Worm (Caenorhabditis elegans): ENCODE results near the gene mrps-18C.
A peak's percentile ranks its signal among the peaks of the same experiment; 100 is the strongest.

The mrps-18C gene

DNA sequence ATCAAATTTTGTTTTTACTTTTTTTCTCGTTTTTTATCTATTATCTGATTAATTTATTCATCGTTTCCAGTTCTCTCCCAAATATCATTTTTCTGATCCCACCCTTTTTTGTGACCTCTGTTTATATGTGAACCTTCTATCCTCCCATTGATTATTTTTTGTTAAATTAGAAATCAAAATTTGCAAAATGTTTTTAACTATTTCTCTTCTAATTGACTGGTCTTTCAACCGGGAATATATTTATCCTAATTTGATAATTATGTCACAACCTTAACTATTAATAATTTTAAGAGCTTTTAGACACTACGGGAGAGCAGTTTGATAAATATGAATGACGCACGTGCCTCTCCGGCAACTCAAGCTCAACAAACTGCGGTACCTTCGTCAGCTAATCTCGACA, 8.8 kb downstream of the mrps-18C start, which contains the start of gene ntl-9:
TSS of gene ntl-9 (plus strand) at position 301 of the 400 bp plus-strand sequence.
- TF ChIP-seq mdl-1 (tag; optimal IDR thresholded peaks at IDR 0.05): no peak
- TF ChIP-seq nhr-77 (tag; optimal IDR thresholded peaks at IDR 0.05): no peak
- no peak for TF ChIP-seq nhr-76 (tag; optimal IDR thresholded peaks at IDR 0.05)
- no peak for TF ChIP-seq nhr-28 (tag; optimal IDR thresholded peaks at IDR 0.05)
- TF ChIP-seq ama-1 (optimal IDR thresholded peaks at IDR 0.05): no peak
- TF ChIP-seq lin-15B (tag; optimal IDR thresholded peaks at IDR 0.05): no peak
- no peak for TF ChIP-seq ztf-4 (tag; optimal IDR thresholded peaks at IDR 0.05)
- no peak for TF ChIP-seq nhr-12 (tag; optimal IDR thresholded peaks at IDR 0.05)
- no peak for TF ChIP-seq skn-1 (tag; optimal IDR thresholded peaks at IDR 0.05)
- no peak for TF ChIP-seq lsy-12 (tag; optimal IDR thresholded peaks at IDR 0.05)
- no peak for TF ChIP-seq sea-2 (GFP tag; optimal IDR thresholded peaks at IDR 0.05)

ce11 chrIII:4947352-4947751, 12.0 kb downstream of the mrps-18C start:
- no peak for TF ChIP-seq egl-27 (tag; optimal IDR thresholded peaks at IDR 0.05)
- TF ChIP-seq hmg-11 (tag; optimal IDR thresholded peaks at IDR 0.05): peak; percentile 47
- peak; percentile 77 for TF ChIP-seq lin-39 (tag; optimal IDR thresholded peaks at IDR 0.05)
- no peak for TF ChIP-seq lin-15B (tag; optimal IDR thresholded peaks at IDR 0.05)
- TF ChIP-seq nfya-1 (tag; optimal IDR thresholded peaks at IDR 0.05; ENCODE audit: insufficient read depth): peak; percentile 58

DNA sequence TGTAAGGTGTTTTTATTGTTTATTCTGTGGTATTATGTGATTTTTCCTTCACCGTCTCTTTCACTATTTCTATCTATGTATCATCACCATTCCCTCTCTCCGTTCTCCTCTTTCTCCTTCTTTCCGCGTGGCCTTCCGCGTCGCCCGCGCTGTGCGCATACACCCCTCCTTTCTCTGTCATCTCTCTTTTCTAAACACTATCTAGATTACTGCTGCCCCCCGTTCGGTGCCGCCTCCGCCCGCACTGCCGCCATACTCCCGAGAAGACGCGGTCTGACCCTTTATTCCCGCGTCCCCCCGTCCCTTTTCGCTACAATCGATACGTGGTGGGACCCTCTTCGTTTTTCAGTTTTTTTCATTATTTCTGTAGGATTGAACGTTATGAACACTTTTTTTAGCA, 13.3 kb downstream of the mrps-18C start:
- no peak for TF ChIP-seq ceh-28 (tag; optimal IDR thresholded peaks at IDR 0.05)
- TF ChIP-seq nhr-67 (tag; optimal IDR thresholded peaks at IDR 0.05): no peak
- no peak for TF ChIP-seq mdl-1 (tag; optimal IDR thresholded peaks at IDR 0.05)
- no peak for TF ChIP-seq nhr-76 (tag; optimal IDR thresholded peaks at IDR 0.05)
- peak; percentile 6 for TF ChIP-seq lin-39 (tag; optimal IDR thresholded peaks at IDR 0.05)
- no peak for TF ChIP-seq nhr-43 (tag; optimal IDR thresholded peaks at IDR 0.05; ENCODE audit: poor library complexity, severe bottlenecking)
- no peak for TF ChIP-seq unc-39 (tag; optimal IDR thresholded peaks at IDR 0.05)
- TF ChIP-seq daf-12 (tag; optimal IDR thresholded peaks at IDR 0.05): no peak
- no peak for TF ChIP-seq fkh-10 (GFP tag; optimal IDR thresholded peaks at IDR 0.05)
- TF ChIP-seq zag-1 (tag; optimal IDR thresholded peaks at IDR 0.05): no peak
- TF ChIP-seq pha-4 (tag; optimal IDR thresholded peaks at IDR 0.05): no peak
- TF ChIP-seq nfya-1 (tag; optimal IDR thresholded peaks at IDR 0.05; ENCODE audit: insufficient read depth): peak; percentile 9

DNA sequence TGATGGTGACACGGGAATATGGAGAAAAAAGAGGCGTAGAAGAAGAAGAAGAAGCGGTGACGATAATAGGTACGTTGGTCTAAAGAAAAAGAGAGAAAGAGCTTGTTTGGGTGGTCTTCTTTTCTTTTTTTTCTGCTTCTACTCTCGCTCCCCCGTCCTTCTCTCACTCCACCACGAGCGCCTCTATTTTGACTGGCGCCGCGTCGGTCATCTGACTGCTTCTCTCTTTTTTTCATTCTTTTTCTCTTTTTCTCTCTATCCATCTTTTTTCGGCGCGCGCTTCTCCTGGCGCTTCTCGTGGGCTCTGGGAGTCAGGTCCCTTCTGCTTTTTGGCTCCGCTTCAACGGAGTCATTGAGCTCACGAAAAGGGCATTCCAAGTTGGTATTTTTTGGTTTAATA, 15.0 kb downstream of the mrps-18C start:
- peak; percentile 37 for TF ChIP-seq lin-15B (tag; optimal IDR thresholded peaks at IDR 0.05)
- TF ChIP-seq nhr-11 (tag; optimal IDR thresholded peaks at IDR 0.05): peak; percentile 17
- TF ChIP-seq sea-2 (GFP tag; optimal IDR thresholded peaks at IDR 0.05): no peak
- no peak for TF ChIP-seq egl-5 (tag; optimal IDR thresholded peaks at IDR 0.05)
- peak; percentile 16 for TF ChIP-seq pha-4 (tag; optimal IDR thresholded peaks at IDR 0.05)
- TF ChIP-seq nfya-1 (tag; optimal IDR thresholded peaks at IDR 0.05; ENCODE audit: insufficient read depth): peak; percentile 86
- TF ChIP-seq lin-39 (tag; optimal IDR thresholded peaks at IDR 0.05): peak; percentile 65
- TF ChIP-seq ceh-9 (tag; optimal IDR thresholded peaks at IDR 0.05): no peak
- no peak for TF ChIP-seq aly-2 (tag; optimal IDR thresholded peaks at IDR 0.05)
- peak; percentile 58 for TF ChIP-seq hmg-11 (tag; optimal IDR thresholded peaks at IDR 0.05)
- no peak for TF ChIP-seq tbx-2 (tag; optimal IDR thresholded peaks at IDR 0.05)
- TF ChIP-seq snpc-4 (tag; optimal IDR thresholded peaks at IDR 0.05): peak; percentile 18

- no peak for TF ChIP-seq fkh-10 (GFP tag; optimal IDR thresholded peaks at IDR 0.05)
- no peak for TF ChIP-seq tbx-2 (tag; optimal IDR thresholded peaks at IDR 0.05)
- no peak for TF ChIP-seq elt-3 (tag; optimal IDR thresholded peaks at IDR 0.05)
- no peak for TF ChIP-seq nhr-12 (tag; optimal IDR thresholded peaks at IDR 0.05)
- no peak for TF ChIP-seq ceh-9 (tag; optimal IDR thresholded peaks at IDR 0.05)
- no peak for TF ChIP-seq elt-2 (tag; optimal IDR thresholded peaks at IDR 0.05)
- TF ChIP-seq nfya-1 (tag; optimal IDR thresholded peaks at IDR 0.05; ENCODE audit: insufficient read depth): peak; percentile 43
- TF ChIP-seq snpc-4 (tag; optimal IDR thresholded peaks at IDR 0.05): no peak
- TF ChIP-seq skn-1 (tag; optimal IDR thresholded peaks at IDR 0.05): no peak
- TF ChIP-seq egl-5 (tag; optimal IDR thresholded peaks at IDR 0.05): peak; percentile 26
- TF ChIP-seq daf-12 (tag; optimal IDR thresholded peaks at IDR 0.05): no peak
- peak; percentile 6 for TF ChIP-seq hmg-11 (tag; optimal IDR thresholded peaks at IDR 0.05)
- TF ChIP-seq lin-39 (tag; optimal IDR thresholded peaks at IDR 0.05): peak; percentile 66
These were observed 15.8 kb downstream of the mrps-18C start for ce11 chrIII:4951210-4951609.

- no peak for TF ChIP-seq eor-1 (tag; optimal IDR thresholded peaks at IDR 0.05)
- no peak for TF ChIP-seq egl-27 (tag; optimal IDR thresholded peaks at IDR 0.05)
- TF ChIP-seq egl-5 (tag; optimal IDR thresholded peaks at IDR 0.05): no peak
- no peak for TF ChIP-seq ama-1 (optimal IDR thresholded peaks at IDR 0.05)
- no peak for TF ChIP-seq ztf-4 (tag; optimal IDR thresholded peaks at IDR 0.05)
- no peak for TF ChIP-seq nfya-1 (tag; optimal IDR thresholded peaks at IDR 0.05; ENCODE audit: insufficient read depth)
- TF ChIP-seq nhr-77 (tag; optimal IDR thresholded peaks at IDR 0.05): no peak
- no peak for TF ChIP-seq fos-1 (tag; optimal IDR thresholded peaks at IDR 0.05)
- no peak for TF ChIP-seq sea-2 (GFP tag; optimal IDR thresholded peaks at IDR 0.05)
- TF ChIP-seq hmg-11 (tag; optimal IDR thresholded peaks at IDR 0.05): no peak
These were observed 16.4 kb downstream of the mrps-18C start, which contains the start of gene flh-2 for ce11 chrIII:4951824-4952223. flh-2 (plus strand) TSS chrIII:4952124.
